In genomic region chrX:16404803-16405202, dm6 we compare ENCODE assay signal across 1 fruit fly cellular context.
A peak's percentile ranks its signal among the peaks of the same experiment; 100 is the strongest.
TF ChIP-seq lines count a peak whose summit lies in the region.

Gene CG9981, minus strand, starts transcription at chrX:16405122.

TF ChIP-seq in whole organism, embryonic, 481 proteins besides CTCF, POLR2A, EP300 and RAD21 (continued from another document):
- TF ChIP-seq hbn (GFP tag; IDR thresholded peaks at IDR 0.05; lab: Robert Waterston, UW; ENCODE audit: partially characterized antibody): no peak
- no peak for TF ChIP-seq CG11560 (tag; IDR thresholded peaks at IDR 0.05; lab: Robert Waterston, UW)
- no peak for TF ChIP-seq pho (GFP tag; optimal IDR thresholded peaks at IDR 0.05; lab: Kevin White, UChicago)
- no peak for TF ChIP-seq CG30403 (GFP tag; optimal IDR thresholded peaks at IDR 0.05; lab: Kevin White, UChicago)
- TF ChIP-seq sens (GFP tag; lab: Kevin White, UChicago): no peak
- TF ChIP-seq CG1024 (GFP tag; IDR thresholded peaks at IDR 0.05; lab: Robert Waterston, UW): no peak
- no peak for TF ChIP-seq Chrac-16 (GFP tag; optimal IDR thresholded peaks at IDR 0.05; lab: Kevin White, UChicago)
- TF ChIP-seq CG34376 (GFP tag; optimal IDR thresholded peaks at IDR 0.05; lab: Kevin White, UChicago): peak; percentile 53
- no peak for TF ChIP-seq ttk (GFP tag; IDR thresholded peaks at IDR 0.05; lab: Robert Waterston, UW)
- TF ChIP-seq CG8478 (optimal IDR thresholded peaks at IDR 0.05; lab: Kevin White, UChicago): no peak
- no peak for TF ChIP-seq CG12104 (GFP tag; optimal IDR thresholded peaks at IDR 0.05; lab: Kevin White, UChicago)
- TF ChIP-seq CG17912 (GFP tag; optimal IDR thresholded peaks at IDR 0.05; lab: Kevin White, UChicago): no peak
- TF ChIP-seq CG14441 (GFP tag; IDR thresholded peaks at IDR 0.05; lab: Robert Waterston, UW): no peak
- TF ChIP-seq sug (tag; optimal IDR thresholded peaks at IDR 0.05; lab: Kevin White, UChicago): peak; percentile 3
- TF ChIP-seq bbx (GFP tag; IDR thresholded peaks at IDR 0.05; lab: Robert Waterston, UW; ENCODE audit: partially characterized antibody): no peak
- no peak for TF ChIP-seq MBD-R2 (GFP tag; IDR thresholded peaks at IDR 0.05; lab: Robert Waterston, UW)
- TF ChIP-seq E2f1 (GFP tag; IDR thresholded peaks at IDR 0.05; lab: Robert Waterston, UW): no peak
- no peak for TF ChIP-seq Bgb (GFP tag; IDR thresholded peaks at IDR 0.05; lab: Robert Waterston, UW; ENCODE audit: partially characterized antibody)
- no peak for TF ChIP-seq br (optimal IDR thresholded peaks at IDR 0.05; lab: Kevin White, UChicago)
- TF ChIP-seq kay (GFP tag; optimal IDR thresholded peaks at IDR 0.05; lab: Kevin White, UChicago): no peak
- peak; percentile 11 for TF ChIP-seq Deaf1 (tag; optimal IDR thresholded peaks at IDR 0.05; lab: Kevin White, UChicago)
- no peak for TF ChIP-seq CG30020 (tag; optimal IDR thresholded peaks at IDR 0.05; lab: Kevin White, UChicago)
- TF ChIP-seq CG2678 (tag; optimal IDR thresholded peaks at IDR 0.05; lab: Kevin White, UChicago): no peak
- no peak for TF ChIP-seq tin (GFP tag; optimal IDR thresholded peaks at IDR 0.05; lab: Kevin White, UChicago)
- TF ChIP-seq CG18599 (GFP tag; optimal IDR thresholded peaks at IDR 0.05; lab: Kevin White, UChicago): no peak
- TF ChIP-seq schlank (tag; optimal IDR thresholded peaks at IDR 0.05; lab: Kevin White, UChicago): no peak
- TF ChIP-seq CG3065 (GFP tag; optimal IDR thresholded peaks at IDR 0.05; lab: Kevin White, UChicago): no peak
- no peak for TF ChIP-seq ase (GFP tag; IDR thresholded peaks at IDR 0.05; lab: Robert Waterston, UW)
- TF ChIP-seq vnd (GFP tag; IDR thresholded peaks at IDR 0.05; lab: Robert Waterston, UW; ENCODE audit: partially characterized antibody): no peak
- no peak for TF ChIP-seq zen2 (GFP tag; IDR thresholded peaks at IDR 0.05; lab: Robert Waterston, UW; ENCODE audit: partially characterized antibody)
- peak; percentile 46 for TF ChIP-seq exex (tag; optimal IDR thresholded peaks at IDR 0.05; lab: Kevin White, UChicago)
- TF ChIP-seq CG14710 (tag; optimal IDR thresholded peaks at IDR 0.05; lab: Kevin White, UChicago): no peak
- no peak for TF ChIP-seq CG4282 (GFP tag; optimal IDR thresholded peaks at IDR 0.05; lab: Kevin White, UChicago)
- TF ChIP-seq Rx (GFP tag; IDR thresholded peaks at IDR 0.05; lab: Robert Waterston, UW): no peak
- no peak for TF ChIP-seq dimm (GFP tag; IDR thresholded peaks at IDR 0.05; lab: Robert Waterston, UW)
- no peak for TF ChIP-seq dm (GFP tag; optimal IDR thresholded peaks at IDR 0.05; lab: Kevin White, UChicago)
- peak; percentile 52 for TF ChIP-seq mirr (GFP tag; optimal IDR thresholded peaks at IDR 0.05; lab: Kevin White, UChicago)
- no peak for TF ChIP-seq Lhr (GFP tag; optimal IDR thresholded peaks at IDR 0.05; lab: Kevin White, UChicago)
- TF ChIP-seq ewg (GFP tag; optimal IDR thresholded peaks at IDR 0.05; lab: Kevin White, UChicago): no peak
- no peak for TF ChIP-seq CG13123 (GFP tag; optimal IDR thresholded peaks at IDR 0.05; lab: Kevin White, UChicago)
